Worm (Caenorhabditis elegans) whole organism, L1 larva: ENCODE results near the gene clec-50.

Experiments used
- C34B4.2 ChIP-seq: sonication (generic microtip); optimal IDR thresholded peaks from 2 replicates; lab custom pipeline; 2017; ENCODE audit warnings: mild to moderate bottlenecking, missing genetic modification characterization, missing compliant biosample characterization
- F16B12.6 ChIP-seq: fragments of 150-350 bp; optimal IDR thresholded peaks from 2 replicates; lab custom pipeline; 2014; ENCODE audit warnings: missing biosample characterization, missing genetic modification characterization
- alr-1 ChIP-seq: fragments of 200-800 bp; sonication (Bioruptor generic); optimal IDR thresholded peaks from 2 replicates; lab custom pipeline; 2018; ENCODE audit warnings: borderline replicate concordance, mild to moderate bottlenecking, missing genetic modification characterization, missing compliant biosample characterization
- ceh-63 ChIP-seq: fragments of 200-800 bp; sonication (Bioruptor generic); optimal IDR thresholded peaks from 2 replicates; lab custom pipeline; 2018; ENCODE audit warnings: mild to moderate bottlenecking, missing genetic modification characterization, missing compliant biosample characterization
- ceh-8 ChIP-seq: fragments of 200-800 bp; sonication (Bioruptor generic); optimal IDR thresholded peaks from 2 replicates; lab custom pipeline; 2018; ENCODE audit warnings: mild to moderate bottlenecking, missing genetic modification characterization, moderate library complexity, missing compliant biosample characterization
- ceh-82 ChIP-seq, 3 experiments: fragments of 150-350 bp in 1 of 3; sonication (generic microtip) in 2 of 3; optimal IDR thresholded peaks; 2 replicates each; lab custom pipeline; 2014 to 2017; ENCODE audit warnings: missing biosample characterization in 3 of 3, missing genetic modification characterization in 3 of 3
- ceh-90 ChIP-seq: sonication (generic microtip); optimal IDR thresholded peaks from 2 replicates; lab custom pipeline; 2016; ENCODE audit warnings: missing genetic modification characterization, missing compliant biosample characterization
- dsc-1 ChIP-seq: sonication (generic microtip); optimal IDR thresholded peaks from 2 replicates; lab custom pipeline; 2016; ENCODE audit warnings: mild to moderate bottlenecking, missing genetic modification characterization, missing compliant biosample characterization
- efl-1 ChIP-seq, 4 experiments: fragments of 150-350 bp; optimal IDR thresholded peaks in 3 of 4; peaks in 1 of 4; 1 replicate in 1 of 4; 2 replicates in 3 of 4; lab custom pipeline; 2014; ENCODE audit warnings: missing biosample characterization in 2 of 4, missing genetic modification characterization in 2 of 4, missing genetic modification reagents in 2 of 4
- egl-27 ChIP-seq, 2 experiments: fragments of 150-350 bp in 1 of 2; sonication (generic microtip); optimal IDR thresholded peaks; 3 replicates each; lab custom pipeline; 2017 to 2018; ENCODE audit warnings: missing biosample characterization in 2 of 2, missing genetic modification characterization in 2 of 2, missing genetic modification reagents in 2 of 2
- ets-5 ChIP-seq: fragments of 200-800 bp; sonication (Bioruptor generic); IDR thresholded peaks from 2 replicates; pipeline ENCODE4 v1.3.6; 2022; ENCODE audit warnings: missing genetic modification characterization, missing compliant biosample characterization
- fkh-10 ChIP-seq: sonication (generic microtip); optimal IDR thresholded peaks from 2 replicates; lab custom pipeline; 2017; ENCODE audit warnings: missing biosample characterization, missing genetic modification reagents, missing genetic modification characterization
- fkh-8 ChIP-seq: sonication (generic microtip); optimal IDR thresholded peaks from 2 replicates; lab custom pipeline; 2016; ENCODE audit warnings: mild to moderate bottlenecking, missing genetic modification characterization, missing compliant biosample characterization
- grh-1 ChIP-seq: fragments of 200-800 bp; sonication (Bioruptor generic); IDR thresholded peaks from 2 replicates; pipeline ENCODE4 v1.3.6; 2022; ENCODE audit warnings: missing genetic modification reagents, missing genetic modification characterization, missing compliant biosample characterization
- hpl-2 ChIP-seq: fragments of 150-350 bp; optimal IDR thresholded peaks from 2 replicates; lab custom pipeline; 2014; ENCODE audit warnings: missing biosample characterization, missing genetic modification reagents, missing genetic modification characterization
- isw-1 ChIP-seq: fragments of 200-800 bp; sonication (Bioruptor generic); IDR thresholded peaks from 2 replicates; pipeline ENCODE4 v1.3.6; 2022; ENCODE audit warnings: missing genetic modification characterization, missing compliant biosample characterization
- lin-35 ChIP-seq, 2 experiments: fragments of 150-350 bp; optimal IDR thresholded peaks; 2 replicates each; lab custom pipeline; 2014; ENCODE audit warnings: missing biosample characterization in 2 of 2, missing genetic modification characterization in 2 of 2, missing genetic modification reagents in 2 of 2
- lin-39 ChIP-seq: fragments of 150-350 bp; optimal IDR thresholded peaks from 2 replicates; lab custom pipeline; 2014; ENCODE audit warnings: missing biosample characterization, missing genetic modification reagents, missing genetic modification characterization
- lir-3 ChIP-seq: sonication (generic microtip); optimal IDR thresholded peaks from 2 replicates; lab custom pipeline; 2016; ENCODE audit warnings: mild to moderate bottlenecking, missing genetic modification characterization, moderate library complexity, missing compliant biosample characterization; ENCODE audit not compliant: poor library complexity
- nhr-11 ChIP-seq: fragments of 150-350 bp; optimal IDR thresholded peaks from 2 replicates; lab custom pipeline; 2014; ENCODE audit warnings: missing biosample characterization, missing genetic modification characterization
- nhr-237 ChIP-seq: fragments of 150-350 bp; optimal IDR thresholded peaks from 2 replicates; lab custom pipeline; 2014; ENCODE audit warnings: missing biosample characterization, missing genetic modification characterization
- nhr-28 ChIP-seq: fragments of 150-350 bp; optimal IDR thresholded peaks from 2 replicates; lab custom pipeline; 2014; ENCODE audit warnings: missing biosample characterization, missing genetic modification characterization
- nhr-71 ChIP-seq: sonication (generic microtip); optimal IDR thresholded peaks from 2 replicates; lab custom pipeline; 2016; ENCODE audit warnings: mild to moderate bottlenecking, missing genetic modification characterization, moderate library complexity, missing compliant biosample characterization
- nhr-76 ChIP-seq: sonication (generic microtip); optimal IDR thresholded peaks from 2 replicates; lab custom pipeline; 2017; ENCODE audit warnings: missing biosample characterization, missing genetic modification characterization
- nhr-84 ChIP-seq: sonication (generic microtip); optimal IDR thresholded peaks from 2 replicates; lab custom pipeline; 2017; ENCODE audit warnings: missing biosample characterization, missing genetic modification characterization
- nhr-85 ChIP-seq: sonication (generic microtip); peaks from one replicate; lab custom pipeline; 2016; ENCODE audit warnings: missing genetic modification characterization, inconsistent platforms, missing compliant biosample characterization
- nhr-90 ChIP-seq: sonication (generic microtip); optimal IDR thresholded peaks from 2 replicates; lab custom pipeline; 2016; ENCODE audit warnings: mild to moderate bottlenecking, missing genetic modification characterization, missing compliant biosample characterization; ENCODE audit not compliant: poor library complexity
- pag-3 ChIP-seq: sonication (generic microtip); optimal IDR thresholded peaks from 2 replicates; lab custom pipeline; 2017; ENCODE audit warnings: missing genetic modification characterization, mild to moderate bottlenecking, missing compliant biosample characterization, antibody characterized with exemption, borderline replicate concordance; ENCODE audit not compliant: insufficient read depth
- pax-3 ChIP-seq: fragments of 200-800 bp; sonication (Bioruptor generic); optimal IDR thresholded peaks from 2 replicates; lab custom pipeline; 2018; ENCODE audit warnings: mild to moderate bottlenecking, missing genetic modification characterization, moderate library complexity, missing compliant biosample characterization
- pqm-1 ChIP-seq: sonication (generic microtip); optimal IDR thresholded peaks from 3 replicates; lab custom pipeline; 2017; ENCODE audit warnings: missing biosample characterization, missing genetic modification characterization
- rnt-1 ChIP-seq: sonication (generic microtip); optimal IDR thresholded peaks from 2 replicates; lab custom pipeline; 2016; ENCODE audit warnings: mild to moderate bottlenecking, missing genetic modification characterization, moderate library complexity, missing compliant biosample characterization
- skn-1 ChIP-seq: fragments of 150-350 bp; optimal IDR thresholded peaks from 2 replicates; lab custom pipeline; 2014; ENCODE audit warnings: missing biosample characterization, missing genetic modification characterization
- sox-4 ChIP-seq: sonication (generic microtip); optimal IDR thresholded peaks from 2 replicates; lab custom pipeline; 2016; ENCODE audit warnings: missing genetic modification characterization, missing compliant biosample characterization
- tbx-2 ChIP-seq: sonication (generic microtip); optimal IDR thresholded peaks from 2 replicates; lab custom pipeline; 2016; ENCODE audit warnings: missing genetic modification characterization, missing compliant biosample characterization
- tlp-1 ChIP-seq: fragments of 150-350 bp; optimal IDR thresholded peaks from 2 replicates; lab custom pipeline; 2014; ENCODE audit warnings: missing biosample characterization, missing genetic modification characterization
- unc-98 ChIP-seq: fragments of 200-800 bp; sonication (Bioruptor generic); IDR thresholded peaks from 2 replicates; pipeline ENCODE4 v1.3.6; 2022; ENCODE audit warnings: missing genetic modification characterization, missing compliant biosample characterization
- xbp-1 ChIP-seq: sonication (generic microtip); optimal IDR thresholded peaks from 2 replicates; lab custom pipeline; 2016; ENCODE audit warnings: missing genetic modification characterization, missing compliant biosample characterization
- zip-4 ChIP-seq: fragments of 200-800 bp; sonication (Bioruptor generic); optimal IDR thresholded peaks from 2 replicates; lab custom pipeline; 2018; ENCODE audit warnings: mild to moderate bottlenecking, missing genetic modification characterization, moderate library complexity, missing compliant biosample characterization
- ztf-11 ChIP-seq, 2 experiments: sonication (generic microtip); optimal IDR thresholded peaks; 2 replicates each; lab custom pipeline; 2016 to 2017; ENCODE audit warnings: missing genetic modification characterization in 2 of 2, missing biosample characterization in 1 of 2, missing compliant biosample characterization in 1 of 2

The clec-50 gene

ce11 chrV:19767719-19768118 lies 12.6 kb upstream of the clec-50 start:
- TF ChIP-seq unc-98 (GFP tag; lab: Robert Waterston, UW) (no peak), nhr-71 (tag; lab: Kevin White, UChicago) (no peak), pax-3 (no peak), nhr-76 (no peak), efl-1 (optimal IDR thresholded peaks at IDR 0.05; lab: Kevin White, UChicago) (no peak), efl-1 (GFP tag; optimal IDR thresholded peaks at IDR 0.05 in 1 of 2; lab: Kevin White, UChicago) (peak in 1 of 2 experiments; percentile 48), hpl-2 (GFP tag; lab: Kevin White, UChicago) (no peak)

ce11 chrV:19760751-19761150 lies 5.6 kb upstream of the clec-50 start, which contains the start of gene M162.5:
Gene M162.5, plus strand, starts transcription at chrV:19761051.
- TF ChIP-seq lir-3 (tag; lab: Kevin White, UChicago): no peak
- TF ChIP-seq ceh-63: no peak
- TF ChIP-seq alr-1 (tag; lab: Kevin White, UChicago): no peak
- no peak for TF ChIP-seq isw-1
- no peak for TF ChIP-seq ceh-90 (tag; lab: Kevin White, UChicago)
- TF ChIP-seq fkh-10: no peak
- no peak for TF ChIP-seq xbp-1 (tag; lab: Kevin White, UChicago)
- TF ChIP-seq C34B4.2: no peak
- TF ChIP-seq lin-39 (tag; lab: Kevin White, UChicago): no peak
- no peak for TF ChIP-seq F16B12.6 (tag; lab: Kevin White, UChicago)
- TF ChIP-seq ztf-11 (tag; optimal IDR thresholded peaks at IDR 0.05; lab: Kevin White, UChicago): no peak
- TF ChIP-seq fkh-8: no peak
- no peak for TF ChIP-seq pqm-1
- no peak for TF ChIP-seq pag-3
- no peak for TF ChIP-seq ets-5 (GFP tag; lab: Robert Waterston, UW)
- no peak for TF ChIP-seq nhr-85 (tag; lab: Kevin White, UChicago)
- no peak for TF ChIP-seq nhr-11

- peak; percentile 1 for TF ChIP-seq nhr-85 (tag; lab: Kevin White, UChicago)
- TF ChIP-seq grh-1 (GFP tag; lab: Robert Waterston, UW): no peak
These were observed 4.1 kb upstream of the clec-50 start for ce11 chrV:19759282-19759681.

- no peak for TF ChIP-seq lin-35 (GFP tag; optimal IDR thresholded peaks at IDR 0.05; lab: Kevin White, UChicago)
- no peak for TF ChIP-seq tbx-2 (tag; lab: Kevin White, UChicago)
- no peak for TF ChIP-seq lin-39 (tag; lab: Kevin White, UChicago)
- TF ChIP-seq sox-4 (tag; lab: Kevin White, UChicago): no peak
- no peak for TF ChIP-seq ceh-8
- TF ChIP-seq egl-27 (tag; optimal IDR thresholded peaks at IDR 0.05; lab: Kevin White, UChicago): no peak
- no peak for TF ChIP-seq pag-3
- TF ChIP-seq nhr-237 (tag; lab: Kevin White, UChicago): no peak
- TF ChIP-seq ceh-82 (tag; optimal IDR thresholded peaks at IDR 0.05; lab: Kevin White, UChicago): no peak
- TF ChIP-seq dsc-1 (tag; lab: Kevin White, UChicago): no peak
- TF ChIP-seq rnt-1 (tag; lab: Kevin White, UChicago): no peak
- no peak for TF ChIP-seq efl-1 (optimal IDR thresholded peaks at IDR 0.05; lab: Kevin White, UChicago)
- TF ChIP-seq efl-1 (GFP tag; optimal IDR thresholded peaks at IDR 0.05 in 1 of 2; lab: Kevin White, UChicago): no peak
- TF ChIP-seq nhr-84 (tag; lab: Kevin White, UChicago): no peak
- no peak for TF ChIP-seq zip-4
- TF ChIP-seq nhr-90 (tag; lab: Kevin White, UChicago): no peak
- TF ChIP-seq tlp-1: no peak
- no peak for TF ChIP-seq nhr-28
- no peak for TF ChIP-seq skn-1 (tag; lab: Kevin White, UChicago)
These were observed 1.1 kb upstream of the clec-50 start, which contains the start of gene W04E12.9 for ce11 chrV:19756253-19756652. Gene W04E12.9, plus strand, starts transcription at chrV:19756553.
